Fruit fly (Drosophila melanogaster): ENCODE data around the gene iav.

The iav gene

dm6 chrX:6813678-6814077 is at the start of gene iav:
TSS of gene iav (plus strand) at chrX:6813978.
- TF ChIP-seq CG8478 (optimal IDR thresholded peaks at IDR 0.05) (no peak), CTCF (optimal IDR thresholded peaks at IDR 0.05) (no peak)

- no peak for TF ChIP-seq CG8478 (optimal IDR thresholded peaks at IDR 0.05)
- TF ChIP-seq CTCF (optimal IDR thresholded peaks at IDR 0.05): no peak
Measured at dm6 chrX:6770924-6771323, 42.9 kb upstream of the iav start, which contains the start of gene Coq7. TSS of gene Coq7 (plus strand) at chrX:6771225.

dm6 chrX:6775622-6776021 is 38.2 kb upstream of the iav start:
- TF ChIP-seq CTCF (optimal IDR thresholded peaks at IDR 0.05) (no peak), CG8478 (optimal IDR thresholded peaks at IDR 0.05) (no peak)

DNA sequence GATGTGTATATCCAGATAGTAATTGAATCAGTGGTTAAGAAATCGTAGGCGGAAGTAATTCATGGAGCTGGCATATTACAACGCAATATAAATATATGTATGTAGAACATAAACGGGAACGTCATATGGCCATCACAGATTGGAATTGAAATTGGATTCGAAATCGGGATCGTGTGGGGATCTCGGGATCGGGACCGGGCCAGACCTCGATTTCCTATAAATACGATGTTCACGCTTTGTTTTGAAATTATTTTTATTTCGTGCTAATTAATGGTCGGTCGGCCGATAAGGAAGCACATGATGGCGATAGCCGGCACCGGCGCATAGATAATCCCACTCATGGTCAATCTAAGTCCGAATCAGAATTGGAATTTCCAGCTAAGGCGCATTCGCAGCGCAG is 37.5 kb upstream of the iav start:
- TF ChIP-seq CG8478 (optimal IDR thresholded peaks at IDR 0.05) (no peak), CTCF (optimal IDR thresholded peaks at IDR 0.05) (no peak)

DNA sequence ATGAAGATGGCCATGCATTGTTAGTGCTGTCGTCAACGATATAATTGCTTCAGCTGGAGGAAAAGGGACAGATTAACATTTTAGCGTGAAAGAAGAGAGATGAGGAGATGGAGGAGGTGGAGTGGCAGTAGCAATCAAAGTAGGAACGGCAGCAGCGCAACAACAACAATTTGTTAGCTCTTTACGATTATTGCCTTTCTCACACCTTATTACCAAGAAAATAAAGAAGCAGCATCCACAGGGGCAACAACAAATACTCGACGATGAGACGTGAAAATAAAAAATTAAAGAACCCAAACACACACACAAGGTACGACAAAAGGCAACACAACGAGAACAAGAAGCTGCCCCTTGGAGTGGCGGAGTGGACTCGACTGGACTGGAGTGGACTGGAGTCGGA is 36.8 kb upstream of the iav start:
- TF ChIP-seq CG8478 (optimal IDR thresholded peaks at IDR 0.05) (no peak), CTCF (optimal IDR thresholded peaks at IDR 0.05) (no peak)

DNA sequence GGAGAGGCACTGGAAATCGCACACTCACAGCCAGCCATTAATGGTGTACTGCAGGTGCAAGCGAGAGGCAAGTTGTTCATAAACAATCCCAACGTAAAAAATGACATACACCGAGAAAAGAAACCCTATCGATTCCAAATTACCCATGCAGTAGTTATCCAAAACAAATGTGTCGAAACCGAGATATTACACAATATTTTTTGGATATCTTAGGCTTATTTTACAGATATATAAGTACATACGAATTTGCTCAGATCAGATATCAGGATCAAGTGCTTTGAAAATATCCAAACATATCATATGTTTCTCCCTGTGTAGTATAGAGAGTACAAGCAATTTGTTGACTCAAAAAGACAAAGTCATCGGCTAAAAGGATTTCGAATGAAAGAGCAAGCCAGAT is 36.4 kb upstream of the iav start:
- TF ChIP-seq CTCF (optimal IDR thresholded peaks at IDR 0.05) (no peak), CG8478 (optimal IDR thresholded peaks at IDR 0.05) (no peak)

- TF ChIP-seq CG8478 (optimal IDR thresholded peaks at IDR 0.05): no peak
- no peak for TF ChIP-seq CTCF (optimal IDR thresholded peaks at IDR 0.05)
Measured at dm6 chrX:6778068-6778467, 35.7 kb upstream of the iav start.

- TF ChIP-seq CG8478 (optimal IDR thresholded peaks at IDR 0.05) (no peak), CTCF (optimal IDR thresholded peaks at IDR 0.05) (no peak)
Measured at dm6 chrX:6778780-6779179, 35.0 kb upstream of the iav start.

- TF ChIP-seq CTCF (optimal IDR thresholded peaks at IDR 0.05) (no peak), CG8478 (optimal IDR thresholded peaks at IDR 0.05) (no peak)
Measured at dm6 chrX:6779609-6780139, 34.1 kb upstream of the iav start, which contains the start of gene shf. TSS of gene shf (minus strand) at chrX:6779659.

- TF ChIP-seq CG8478 (optimal IDR thresholded peaks at IDR 0.05) (no peak), CTCF (optimal IDR thresholded peaks at IDR 0.05) (no peak)
Measured at dm6 chrX:6790944-6791343, 22.8 kb upstream of the iav start.

DNA sequence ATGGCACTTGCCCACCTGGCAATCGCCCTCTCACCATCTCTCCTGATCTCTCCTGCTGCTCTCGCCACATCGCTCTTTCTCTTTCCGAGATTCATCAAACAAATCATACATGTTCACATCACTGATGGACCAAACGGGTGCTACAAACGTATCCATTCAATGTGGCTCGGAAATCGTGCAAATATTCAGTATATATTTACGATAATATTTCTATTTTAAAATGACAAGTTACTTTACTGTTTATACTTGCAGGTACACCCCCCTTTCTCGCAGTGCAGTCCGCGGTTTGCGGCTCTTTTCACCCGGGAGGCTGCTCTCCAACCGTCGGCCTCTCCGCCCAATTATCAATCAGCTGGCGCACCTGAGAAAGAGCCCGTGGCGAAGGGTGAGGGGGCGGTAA is 22.2 kb upstream of the iav start:
- TF ChIP-seq CG8478 (optimal IDR thresholded peaks at IDR 0.05): no peak
- TF ChIP-seq CTCF (optimal IDR thresholded peaks at IDR 0.05): no peak

- TF ChIP-seq CTCF (optimal IDR thresholded peaks at IDR 0.05) (no peak), CG8478 (optimal IDR thresholded peaks at IDR 0.05) (no peak)
Measured at dm6 chrX:6792891-6793290, 20.9 kb upstream of the iav start.

- TF ChIP-seq CG8478 (optimal IDR thresholded peaks at IDR 0.05) (no peak), CTCF (optimal IDR thresholded peaks at IDR 0.05) (no peak)
Measured at dm6 chrX:6793390-6793789, 20.4 kb upstream of the iav start.

DNA sequence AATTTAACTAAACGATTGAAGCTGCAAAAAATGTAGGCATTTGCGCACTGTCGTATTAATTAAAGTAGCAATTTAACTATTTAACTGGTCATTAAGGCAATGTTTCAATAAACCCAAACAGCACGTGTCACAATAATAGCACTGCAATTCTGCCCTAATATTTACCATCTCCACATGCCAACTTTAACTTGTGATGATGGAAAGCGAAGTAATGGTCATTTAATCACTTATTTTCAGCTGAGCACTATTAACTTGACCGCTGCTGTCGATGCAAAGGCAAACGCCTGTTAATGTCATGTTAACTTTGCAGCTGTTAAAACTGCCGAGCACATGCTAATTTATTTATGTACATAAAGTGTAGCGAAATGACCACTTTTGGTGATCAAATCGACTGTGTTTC is 19.6 kb upstream of the iav start:
- TF ChIP-seq CTCF (optimal IDR thresholded peaks at IDR 0.05) (no peak), CG8478 (optimal IDR thresholded peaks at IDR 0.05) (no peak)

DNA sequence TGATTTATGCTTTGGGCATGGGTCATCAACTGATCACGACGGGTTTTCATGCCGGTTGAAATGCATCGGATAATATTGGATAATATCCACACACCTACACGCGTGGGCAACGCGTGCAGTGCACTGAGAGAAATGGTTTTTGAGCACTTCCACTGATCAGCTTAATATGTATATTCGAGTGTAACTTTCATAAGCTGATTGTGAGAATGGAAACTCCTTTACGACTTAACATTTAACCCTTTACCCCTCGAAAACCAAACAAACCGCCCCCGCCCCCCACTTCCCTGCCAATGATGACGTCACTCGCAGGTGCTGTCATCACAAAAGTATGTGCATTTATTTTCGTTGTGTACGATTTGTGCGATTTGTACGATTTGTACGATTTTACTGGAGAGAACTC is 19.0 kb upstream of the iav start:
- no peak for TF ChIP-seq CG8478 (optimal IDR thresholded peaks at IDR 0.05)
- TF ChIP-seq CTCF (optimal IDR thresholded peaks at IDR 0.05): no peak

dm6 chrX:6795987-6796691 is 17.6 kb upstream of the iav start:
- TF ChIP-seq CTCF (optimal IDR thresholded peaks at IDR 0.05) (no peak), CG8478 (optimal IDR thresholded peaks at IDR 0.05) (no peak)

DNA sequence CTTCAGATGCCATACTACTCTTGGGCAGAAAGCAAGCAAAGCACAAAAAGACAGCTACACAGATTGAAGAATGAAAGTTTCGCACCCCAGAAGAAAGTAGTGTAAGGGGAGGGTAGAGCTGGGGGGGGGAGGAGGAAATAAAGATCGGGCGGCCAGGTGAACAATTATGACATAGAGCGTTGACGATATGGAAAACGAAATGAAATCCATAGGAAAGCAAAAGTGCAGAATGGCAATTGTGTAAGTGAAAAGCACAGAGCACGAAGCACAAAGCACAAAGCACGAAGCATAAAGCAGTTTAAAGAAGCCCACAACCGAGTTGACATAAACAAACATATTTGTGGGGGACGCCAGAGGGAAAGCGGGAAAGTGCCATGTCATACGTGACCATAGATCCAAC is 16.8 kb upstream of the iav start:
- no peak for TF ChIP-seq CTCF (optimal IDR thresholded peaks at IDR 0.05)
- TF ChIP-seq CG8478 (optimal IDR thresholded peaks at IDR 0.05): no peak
